Fruit fly (Drosophila melanogaster) whole organism, embryonic: ENCODE data around the gene Sk1.

Experiments
- Bgb ChIP-seq: fragments of 200-800 bp; sonication (Bioruptor generic); IDR thresholded peaks from 2 replicates; pipeline ENCODE4 v1.3.6; 2022; ENCODE audit warnings: missing biosample characterization, missing genetic modification characterization; ENCODE audit not compliant: partially characterized antibody
- CG1233 ChIP-seq: fragments of 200-800 bp; sonication (Bioruptor generic); optimal IDR thresholded peaks from 4 replicates; lab custom pipeline; 2018; ENCODE audit warnings: missing biosample characterization, mild to moderate bottlenecking, missing genetic modification characterization
- CG15011 ChIP-seq: fragments of 200-800 bp; sonication (Bioruptor generic); optimal IDR thresholded peaks from 3 replicates; lab custom pipeline; 2018; ENCODE audit warnings: missing biosample characterization, mild to moderate bottlenecking, missing genetic modification characterization
- CG15514 ChIP-seq: fragments of 200-800 bp; sonication (Bioruptor generic); optimal IDR thresholded peaks from 3 replicates; lab custom pipeline; 2017; ENCODE audit warnings: missing biosample characterization, missing genetic modification characterization, mild to moderate bottlenecking, moderate library complexity, missing genetic modification reagents
- CG17359 ChIP-seq: fragments of 200-800 bp; sonication (Bioruptor generic); optimal IDR thresholded peaks from 3 replicates; lab custom pipeline; 2018; ENCODE audit warnings: missing biosample characterization, mild to moderate bottlenecking, missing genetic modification characterization, moderate library complexity
- CG30020 ChIP-seq: fragments of 200-800 bp; optimal IDR thresholded peaks from 2 replicates; lab custom pipeline; 2019; ENCODE audit warnings: missing biosample characterization, mild to moderate bottlenecking, missing genetic modification characterization, moderate library complexity
- CG30403 ChIP-seq: fragments of 200-800 bp; sonication (Bioruptor generic); optimal IDR thresholded peaks from 3 replicates; lab custom pipeline; 2016; ENCODE audit warnings: missing biosample characterization, missing genetic modification characterization
- CG4707 ChIP-seq: fragments of 200-800 bp; sonication (Bioruptor generic); optimal IDR thresholded peaks from 2 replicates; lab custom pipeline; 2018; ENCODE audit warnings: missing biosample characterization, mild to moderate bottlenecking, missing genetic modification characterization, moderate library complexity
- CG6272 ChIP-seq: fragments of 200-800 bp; sonication (Bioruptor generic); IDR thresholded peaks from 2 replicates; pipeline ENCODE4 v1.3.6; 2022; ENCODE audit warnings: missing biosample characterization, missing genetic modification characterization
- CG7745 ChIP-seq: fragments of 200-800 bp; sonication (Bioruptor generic); optimal IDR thresholded peaks from 2 replicates; lab custom pipeline; 2018; ENCODE audit warnings: missing biosample characterization, mild to moderate bottlenecking, missing genetic modification characterization, moderate library complexity
- CG8281 ChIP-seq: fragments of 200-800 bp; sonication (Bioruptor generic); optimal IDR thresholded peaks from 2 replicates; lab custom pipeline; 2018; ENCODE audit warnings: missing biosample characterization, mild to moderate bottlenecking, missing genetic modification characterization, moderate library complexity
- CG9437 ChIP-seq: fragments of 200-800 bp; sonication (Bioruptor generic); optimal IDR thresholded peaks from 2 replicates; lab custom pipeline; 2018; ENCODE audit warnings: missing biosample characterization, mild to moderate bottlenecking, missing genetic modification characterization
- Dbx ChIP-seq: fragments of 200-800 bp; sonication (Bioruptor generic); IDR thresholded peaks from 3 replicates; pipeline ENCODE4 v1.3.6; 2022; ENCODE audit warnings: missing biosample characterization, missing genetic modification characterization
- Dek ChIP-seq: fragments of 200-800 bp; sonication (Bioruptor generic); optimal IDR thresholded peaks from 3 replicates; lab custom pipeline; 2019; ENCODE audit warnings: missing biosample characterization, mild to moderate bottlenecking, missing genetic modification characterization, moderate library complexity
- Dip3 ChIP-seq: fragments of 200-800 bp; sonication (Bioruptor generic); optimal IDR thresholded peaks from 3 replicates; lab custom pipeline; 2016; ENCODE audit warnings: missing biosample characterization, missing genetic modification characterization
- GATAe ChIP-seq: fragments of 200-800 bp; sonication (Bioruptor generic); conservative IDR thresholded peaks from 2 replicates; pipeline ENCODE4 v1.3.6; 2022; ENCODE audit warnings: missing biosample characterization, missing genetic modification characterization
- Gsc ChIP-seq: fragments of 200-800 bp; sonication (Bioruptor generic); IDR thresholded peaks from 2 replicates; pipeline ENCODE4 v1.3.6; 2022; ENCODE audit warnings: missing biosample characterization, missing genetic modification characterization
- HLH4C ChIP-seq: fragments of 200-800 bp; sonication (Bioruptor generic); IDR thresholded peaks from 3 replicates; pipeline ENCODE4 v1.3.6; 2022; ENCODE audit warnings: missing biosample characterization, missing genetic modification characterization; ENCODE audit not compliant: partially characterized antibody
- Lhr ChIP-seq: fragments of 200-800 bp; sonication (Bioruptor generic); optimal IDR thresholded peaks from 3 replicates; lab custom pipeline; 2017; ENCODE audit warnings: mild to moderate bottlenecking, missing biosample characterization, missing genetic modification reagents, missing genetic modification characterization
- MESR4 ChIP-seq: fragments of 200-800 bp; sonication (Bioruptor generic); optimal IDR thresholded peaks from 2 replicates; lab custom pipeline; 2018; ENCODE audit warnings: missing biosample characterization, mild to moderate bottlenecking, missing genetic modification characterization, moderate library complexity
- NC2α ChIP-seq: fragments of 200-800 bp; sonication (Bioruptor generic); optimal IDR thresholded peaks from 2 replicates; lab custom pipeline; 2016; ENCODE audit warnings: missing biosample characterization, missing genetic modification characterization
- NK7.1 ChIP-seq: fragments of 200-800 bp; sonication (Bioruptor generic); optimal IDR thresholded peaks from 3 replicates; lab custom pipeline; 2016; ENCODE audit warnings: missing biosample characterization, missing genetic modification characterization
- Oli ChIP-seq: fragments of 200-800 bp; sonication (Bioruptor generic); optimal IDR thresholded peaks from 2 replicates; lab custom pipeline; 2018; ENCODE audit warnings: missing biosample characterization, mild to moderate bottlenecking, missing genetic modification characterization, moderate library complexity
- PHDP ChIP-seq: fragments of 200-800 bp; sonication (Bioruptor generic); optimal IDR thresholded peaks from 3 replicates; lab custom pipeline; 2018; ENCODE audit warnings: missing biosample characterization, mild to moderate bottlenecking, missing genetic modification characterization, moderate library complexity
- Scr ChIP-seq: fragments of 200-800 bp; sonication (Bioruptor generic); IDR thresholded peaks from 2 replicates; pipeline ENCODE4 v1.3.6; 2022; ENCODE audit warnings: missing biosample characterization, missing genetic modification characterization; ENCODE audit not compliant: partially characterized antibody
- Sin3A ChIP-seq: fragments of >200 bp; optimal IDR thresholded peaks from 2 replicates; lab custom pipeline; 2018
- TFAM ChIP-seq: fragments of 200-800 bp; sonication (Bioruptor generic); optimal IDR thresholded peaks from 2 replicates; lab custom pipeline; 2017; ENCODE audit warnings: missing biosample characterization, missing genetic modification characterization, inconsistent platforms
- Usf ChIP-seq: fragments of 200-800 bp; sonication (Bioruptor generic); optimal IDR thresholded peaks from 2 replicates; lab custom pipeline; 2017; ENCODE audit warnings: missing genotype, missing biosample characterization, missing genetic modification characterization
- amos ChIP-seq: fragments of 200-800 bp; sonication (Bioruptor generic); IDR thresholded peaks from 2 replicates; pipeline ENCODE4 v1.3.6; 2022; ENCODE audit warnings: missing biosample characterization, missing genetic modification characterization; ENCODE audit not compliant: partially characterized antibody
- aop ChIP-seq: fragments of 200-800 bp; sonication (Bioruptor generic); IDR thresholded peaks from 2 replicates; pipeline ENCODE4 v1.3.6; 2022; ENCODE audit warnings: missing biosample characterization, missing genetic modification characterization
- cg ChIP-seq: fragments of 200-800 bp; sonication (Bioruptor generic); optimal IDR thresholded peaks from 3 replicates; lab custom pipeline; 2019; ENCODE audit warnings: missing biosample characterization, mild to moderate bottlenecking, missing genetic modification characterization, moderate library complexity
- chinmo ChIP-seq: fragments of 200-800 bp; sonication (Bioruptor generic); IDR thresholded peaks from 4 replicates; pipeline ENCODE4 v1.3.6; 2022; ENCODE audit warnings: missing biosample characterization, missing genetic modification characterization; ENCODE audit not compliant: partially characterized antibody
- croc ChIP-seq: fragments of 200-800 bp; sonication (Bioruptor generic); conservative IDR thresholded peaks from 3 replicates; pipeline ENCODE4 v1.3.6; 2022; ENCODE audit warnings: missing biosample characterization, missing genetic modification characterization
- crol ChIP-seq: fragments of 200-800 bp; sonication (Bioruptor generic); IDR thresholded peaks from 2 replicates; pipeline ENCODE4 v1.3.6; 2022; ENCODE audit warnings: missing biosample characterization, missing genetic modification characterization
- da ChIP-seq: fragments of 200-800 bp; sonication (Bioruptor generic); optimal IDR thresholded peaks from 2 replicates; lab custom pipeline; 2016; ENCODE audit warnings: missing biosample characterization, missing genetic modification characterization
- emc ChIP-seq: fragments of 200-800 bp; sonication (Bioruptor generic); optimal IDR thresholded peaks from 2 replicates; lab custom pipeline; 2016; ENCODE audit warnings: missing biosample characterization, missing genetic modification characterization
- ewg ChIP-seq: fragments of 200-800 bp; sonication (Bioruptor generic); optimal IDR thresholded peaks from 3 replicates; lab custom pipeline; 2017; ENCODE audit warnings: mild to moderate bottlenecking, missing biosample characterization, missing genetic modification reagents, missing genetic modification characterization
- gro ChIP-seq: fragments of 200-800 bp; sonication (Bioruptor generic); optimal IDR thresholded peaks from 2 replicates; lab custom pipeline; 2016; ENCODE audit warnings: missing biosample characterization, missing genetic modification characterization
- hbn ChIP-seq: fragments of 200-800 bp; sonication (Bioruptor generic); IDR thresholded peaks from 2 replicates; pipeline ENCODE4 v1.3.6; 2022; ENCODE audit warnings: missing biosample characterization, missing genetic modification characterization; ENCODE audit not compliant: partially characterized antibody
- kay ChIP-seq: fragments of 200-800 bp; sonication (Bioruptor generic); optimal IDR thresholded peaks from 2 replicates; lab custom pipeline; 2016; ENCODE audit warnings: missing biosample characterization, missing genetic modification characterization
- nau ChIP-seq: fragments of 200-800 bp; sonication (Bioruptor generic); optimal IDR thresholded peaks from 3 replicates; lab custom pipeline; 2017; ENCODE audit warnings: missing biosample characterization, mild to moderate bottlenecking, missing genetic modification characterization, missing genetic modification reagents
- nmo ChIP-seq: fragments of 200-800 bp; sonication (Bioruptor generic); optimal IDR thresholded peaks from 2 replicates; lab custom pipeline; 2018; ENCODE audit warnings: missing biosample characterization, mild to moderate bottlenecking, missing genetic modification characterization, moderate library complexity
- odd ChIP-seq: fragments of 200-800 bp; sonication (Bioruptor generic); optimal IDR thresholded peaks from 2 replicates; lab custom pipeline; 2017; ENCODE audit warnings: missing biosample characterization, mild to moderate bottlenecking, missing genetic modification characterization
- pho ChIP-seq: fragments of 200-800 bp; sonication (Bioruptor generic); optimal IDR thresholded peaks from 2 replicates; lab custom pipeline; 2016; ENCODE audit warnings: missing biosample characterization, missing genetic modification characterization
- row ChIP-seq: fragments of 200-800 bp; sonication (Bioruptor generic); IDR thresholded peaks from 3 replicates; pipeline ENCODE4 v1.3.6; 2022; ENCODE audit warnings: missing biosample characterization, missing genetic modification characterization
- tgo ChIP-seq: fragments of 200-800 bp; sonication (Bioruptor generic); IDR thresholded peaks from 3 replicates; pipeline ENCODE4 v1.3.6; 2022; ENCODE audit warnings: missing biosample characterization, missing genetic modification characterization
- tna ChIP-seq: fragments of 200-800 bp; sonication (Bioruptor generic); IDR thresholded peaks from 2 replicates; pipeline ENCODE4 v1.3.6; 2022; ENCODE audit warnings: missing biosample characterization, missing genetic modification characterization; ENCODE audit not compliant: partially characterized antibody
- tx ChIP-seq: fragments of 200-800 bp; sonication (Bioruptor generic); optimal IDR thresholded peaks from 2 replicates; lab custom pipeline; 2016; ENCODE audit warnings: missing biosample characterization, missing genetic modification characterization
- wdn ChIP-seq: fragments of 200-800 bp; sonication (Bioruptor generic); IDR thresholded peaks from 2 replicates; pipeline ENCODE4 v1.3.6; 2022; ENCODE audit warnings: missing biosample characterization, missing genetic modification characterization
- zen2 ChIP-seq: fragments of 200-800 bp; sonication (Bioruptor generic); IDR thresholded peaks from 3 replicates; pipeline ENCODE4 v1.3.6; 2022; ENCODE audit warnings: missing biosample characterization, missing genetic modification characterization; ENCODE audit not compliant: partially characterized antibody

Gene Sk1

DNA sequence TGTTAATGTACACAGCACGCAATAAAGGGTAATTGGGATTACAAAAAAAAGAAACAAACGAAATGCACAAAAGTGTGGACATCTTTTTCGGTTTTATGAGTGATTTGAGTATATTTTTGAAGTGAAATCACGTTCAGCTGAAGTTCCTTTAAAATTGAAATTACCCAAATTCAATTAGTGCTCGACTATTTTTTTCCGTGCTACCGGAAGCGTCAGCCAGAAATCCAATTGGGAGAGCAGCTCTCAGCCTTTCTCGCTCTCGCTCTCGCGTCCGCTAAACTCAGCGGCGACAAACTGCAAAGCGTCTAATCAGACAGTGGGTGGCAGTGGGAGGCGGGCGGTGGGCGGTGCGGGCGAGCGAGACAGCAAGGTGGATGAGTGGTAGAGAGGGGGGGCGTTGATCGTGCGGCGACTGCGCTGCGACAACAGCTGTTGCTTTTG, 19.0 kb upstream of the Sk1 start (continued):
- TF ChIP-seq emc (GFP tag; lab: Kevin White, UChicago) (peak; percentile 87), row (GFP tag; lab: Robert Waterston, UW) (peak; percentile 95), Dbx (GFP tag; lab: Robert Waterston, UW) (peak; percentile 91), CG15514 (GFP tag; lab: Kevin White, UChicago) (peak; percentile 86), chinmo (GFP tag; lab: Robert Waterston, UW) (peak; percentile 86; the same call in 3 of the 4 replicates), odd (GFP tag; lab: Kevin White, UChicago) (peak; percentile 85), tgo (GFP tag; lab: Robert Waterston, UW) (peak; percentile 90), CG4707 (GFP tag; lab: Kevin White, UChicago) (peak; percentile 56), gro (GFP tag; lab: Kevin White, UChicago) (peak; percentile 95), CG30020 (tag; lab: Kevin White, UChicago) (peak; percentile 10), Oli (tag; lab: Kevin White, UChicago) (peak; percentile 92), nau (GFP tag; lab: Kevin White, UChicago) (peak; percentile 85), Gsc (GFP tag; lab: Robert Waterston, UW) (no peak), Dek (peak; percentile 90), crol (GFP tag; lab: Robert Waterston, UW) (peak; percentile 98), CG6272 (GFP tag; lab: Robert Waterston, UW) (peak; percentile 84), amos (GFP tag; lab: Robert Waterston, UW) (no peak), da (GFP tag; lab: Kevin White, UChicago) (peak; percentile 48), MESR4 (GFP tag; lab: Kevin White, UChicago) (peak; percentile 14), Usf (peak; percentile 46), zen2 (GFP tag; lab: Robert Waterston, UW) (no peak), pho (GFP tag; lab: Kevin White, UChicago) (peak; percentile 88), NK7.1 (GFP tag; lab: Kevin White, UChicago) (peak; percentile 88), TFAM (GFP tag; lab: Kevin White, UChicago) (peak; percentile 7), CG15011 (peak; percentile 84), tx (GFP tag; lab: Kevin White, UChicago) (peak; percentile 90), wdn (GFP tag; lab: Robert Waterston, UW) (peak; percentile 87), cg (GFP tag; lab: Kevin White, UChicago) (no peak), hbn (GFP tag; lab: Robert Waterston, UW) (no peak), Dip3 (GFP tag; lab: Kevin White, UChicago) (peak; percentile 87), CG30403 (GFP tag; lab: Kevin White, UChicago) (peak; percentile 90), CG9437 (GFP tag; lab: Kevin White, UChicago) (peak; percentile 82), CG8281 (tag; lab: Kevin White, UChicago) (peak; percentile 65), PHDP (tag; lab: Kevin White, UChicago) (peak; percentile 94), Scr (GFP tag; lab: Robert Waterston, UW) (no peak), Bgb (GFP tag; lab: Robert Waterston, UW) (no peak), HLH4C (GFP tag; lab: Robert Waterston, UW) (no peak), GATAe (peak; percentile 61; the same call in 1 of the 2 replicates), CG17359 (tag; lab: Kevin White, UChicago) (peak; percentile 90), aop (GFP tag; lab: Robert Waterston, UW) (peak; percentile 85), NC2α (GFP tag; lab: Kevin White, UChicago) (peak; percentile 54), tna (no peak), Sin3A (lab: Kevin White, UChicago) (no peak), croc (GFP tag; lab: Robert Waterston, UW) (peak; percentile 41; the same call in 1 of the 3 replicates), Lhr (GFP tag; lab: Kevin White, UChicago) (peak; percentile 26), CG7745 (tag; lab: Kevin White, UChicago) (no peak), kay (peak; percentile 70), ewg (GFP tag; lab: Kevin White, UChicago) (peak; percentile 70), CG1233 (GFP tag; lab: Kevin White, UChicago) (peak; percentile 79), nmo (GFP tag; lab: Kevin White, UChicago) (peak; percentile 87)
